Worm (Caenorhabditis elegans) whole organism, L4 larva: Measurements from ENCODE around the gene F54F12.1.
A peak's percentile ranks its signal among the peaks of the same experiment; 100 is the strongest.

Source experiments
- D1046.2 ChIP-seq: fragments of 200-800 bp; sonication (Bioruptor generic); IDR thresholded peaks from 2 replicates; pipeline ENCODE4 v1.3.6; 2022; ENCODE audit warnings: missing genetic modification characterization, missing compliant biosample characterization
- F10B5.3 ChIP-seq: sonication (generic microtip); optimal IDR thresholded peaks from 2 replicates; lab custom pipeline; 2016; ENCODE audit warnings: mild to moderate bottlenecking, missing genetic modification characterization, missing compliant biosample characterization
- F44E2.7 ChIP-seq: fragments of 200-800 bp; sonication (Bioruptor generic); IDR thresholded peaks from 2 replicates; pipeline ENCODE4 v2.1.2; 2022; ENCODE audit warnings: missing genetic modification characterization, missing compliant biosample characterization
- F49E8.2 ChIP-seq: sonication (generic microtip); optimal IDR thresholded peaks from 2 replicates; lab custom pipeline; 2016; ENCODE audit warnings: missing compliant biosample characterization, mild to moderate bottlenecking, missing genetic modification characterization, borderline replicate concordance
- Y105C5A.15 ChIP-seq: fragments of 200-800 bp; sonication (Bioruptor generic); IDR thresholded peaks from 2 replicates; pipeline ENCODE4 v1.3.6; 2022; ENCODE audit warnings: missing genetic modification characterization, missing compliant biosample characterization
- Y48G9A.11 ChIP-seq: fragments of 200-800 bp; sonication (Bioruptor generic); IDR thresholded peaks from 2 replicates; pipeline ENCODE4 v1.3.6; 2022; ENCODE audit warnings: missing genetic modification reagents, missing genetic modification characterization, missing compliant biosample characterization
- Y75B8A.6 ChIP-seq: fragments of 200-800 bp; sonication (Bioruptor generic); IDR thresholded peaks from 2 replicates; pipeline ENCODE4 v1.3.6; 2022; ENCODE audit warnings: missing genetic modification reagents, missing genetic modification characterization, missing compliant biosample characterization
- ZK546.5 ChIP-seq, 2 experiments: sonication (generic microtip); optimal IDR thresholded peaks; 2 replicates each; lab custom pipeline; 2017; ENCODE audit warnings: missing biosample characterization in 2 of 2, missing genetic modification characterization in 2 of 2
- aly-2 ChIP-seq: sonication (generic microtip); optimal IDR thresholded peaks from 2 replicates; lab custom pipeline; 2018; ENCODE audit warnings: missing biosample characterization, missing genetic modification characterization
- ama-1 ChIP-seq: fragments of 150-350 bp; optimal IDR thresholded peaks from 2 replicates; lab custom pipeline; 2014; ENCODE audit warnings: inconsistent platforms, mixed read lengths
- ceh-20 ChIP-seq: fragments of 200-800 bp; sonication (Bioruptor generic); IDR thresholded peaks from 2 replicates; pipeline ENCODE4 v1.3.6; 2022; ENCODE audit warnings: missing genetic modification reagents, missing genetic modification characterization, missing compliant biosample characterization
- ceh-62 ChIP-seq: sonication (generic microtip); optimal IDR thresholded peaks from 2 replicates; lab custom pipeline; 2017; ENCODE audit warnings: missing biosample characterization, missing genetic modification characterization
- ceh-82 ChIP-seq: sonication (generic microtip); optimal IDR thresholded peaks from 2 replicates; lab custom pipeline; 2017; ENCODE audit warnings: missing biosample characterization, missing genetic modification characterization
- cey-2 ChIP-seq: sonication (generic microtip); optimal IDR thresholded peaks from 3 replicates; lab custom pipeline; 2017; ENCODE audit warnings: missing genetic modification characterization, mild to moderate bottlenecking, missing compliant biosample characterization, antibody characterized with exemption, borderline replicate concordance; ENCODE audit not compliant: insufficient read depth
- ctbp-1 ChIP-seq: fragments of 200-800 bp; sonication (Bioruptor generic); IDR thresholded peaks from 2 replicates; pipeline ENCODE4 v1.3.6; 2022; ENCODE audit warnings: missing genetic modification reagents, missing genetic modification characterization, missing compliant biosample characterization
- daf-19 ChIP-seq: fragments of 200-800 bp; sonication (Bioruptor generic); conservative IDR thresholded peaks from 2 replicates; pipeline ENCODE4 v1.3.6; 2022; ENCODE audit warnings: missing genetic modification characterization, missing compliant biosample characterization
- daf-8 ChIP-seq: fragments of 200-800 bp; sonication (Bioruptor generic); IDR thresholded peaks from 2 replicates; pipeline ENCODE4 v1.3.6; 2022; ENCODE audit warnings: missing genetic modification characterization, missing compliant biosample characterization
- dmd-9 ChIP-seq: fragments of 200-800 bp; sonication (Bioruptor generic); IDR thresholded peaks from 2 replicates; pipeline ENCODE4 v1.3.6; 2022; ENCODE audit warnings: missing genetic modification reagents, missing genetic modification characterization, missing compliant biosample characterization
- dpl-1 ChIP-seq: fragments of 150-350 bp; optimal IDR thresholded peaks from 2 replicates; lab custom pipeline; 2014; ENCODE audit warnings: missing biosample characterization, missing genetic modification reagents, missing genetic modification characterization
- dve-1 ChIP-seq: sonication (generic microtip); optimal IDR thresholded peaks from 2 replicates; lab custom pipeline; 2017; ENCODE audit warnings: antibody characterized with exemption, mild to moderate bottlenecking, missing genetic modification characterization, missing compliant biosample characterization; ENCODE audit not compliant: insufficient read depth
- egl-43 ChIP-seq: fragments of 200-800 bp; sonication (Bioruptor generic); IDR thresholded peaks from 2 replicates; pipeline ENCODE4 v1.3.6; 2022; ENCODE audit warnings: missing genetic modification reagents, missing genetic modification characterization, missing compliant biosample characterization
- fkh-10 ChIP-seq: fragments of 150-350 bp; optimal IDR thresholded peaks from 2 replicates; lab custom pipeline; 2014; ENCODE audit warnings: missing biosample characterization, missing genetic modification reagents, missing genetic modification characterization
- fos-1 ChIP-seq: fragments of 150-350 bp; optimal IDR thresholded peaks from 2 replicates; lab custom pipeline; 2014; ENCODE audit warnings: missing biosample characterization, missing genetic modification characterization
- gei-8 ChIP-seq: fragments of 200-800 bp; sonication (Bioruptor generic); optimal IDR thresholded peaks from 2 replicates; lab custom pipeline; 2018; ENCODE audit warnings: mild to moderate bottlenecking, missing genetic modification characterization, missing compliant biosample characterization
- hlh-30 ChIP-seq: sonication (generic microtip); optimal IDR thresholded peaks from 2 replicates; lab custom pipeline; 2017; ENCODE audit warnings: antibody characterized with exemption, mild to moderate bottlenecking, missing genetic modification characterization, missing compliant biosample characterization; ENCODE audit not compliant: insufficient read depth
- hmg-1.1 ChIP-seq: fragments of 200-800 bp; sonication (Bioruptor generic); IDR thresholded peaks from 2 replicates; pipeline ENCODE4 v1.3.6; 2022; ENCODE audit warnings: missing genetic modification reagents, missing genetic modification characterization, missing compliant biosample characterization
- lim-7 ChIP-seq: fragments of 200-800 bp; sonication (Bioruptor generic); IDR thresholded peaks from 2 replicates; pipeline ENCODE4 v1.3.6; 2022; ENCODE audit warnings: missing genetic modification characterization, missing compliant biosample characterization
- lin-38 ChIP-seq: fragments of 200-800 bp; sonication (Bioruptor generic); IDR thresholded peaks from 2 replicates; pipeline ENCODE4 v1.3.6; 2022; ENCODE audit warnings: missing genetic modification reagents, missing genetic modification characterization, missing compliant biosample characterization
- madf-5 ChIP-seq, 2 experiments: fragments of 200-800 bp; sonication (Bioruptor generic); IDR thresholded peaks; 2 replicates each; pipeline ENCODE4 v1.3.6; 2022; ENCODE audit warnings: missing compliant biosample characterization in 2 of 2, missing genetic modification characterization in 2 of 2
- madf-9 ChIP-seq: fragments of 200-800 bp; sonication (Bioruptor generic); conservative IDR thresholded peaks from 2 replicates; pipeline ENCODE4 v1.3.6; 2022; ENCODE audit warnings: missing genetic modification reagents, missing genetic modification characterization, missing compliant biosample characterization
- mep-1 ChIP-seq: fragments of 150-350 bp; sonication (generic microtip); optimal IDR thresholded peaks from 3 replicates; lab custom pipeline; 2014; ENCODE audit warnings: missing biosample characterization, missing genetic modification characterization
- mxl-2 ChIP-seq: fragments of 200-800 bp; sonication (Bioruptor generic); conservative IDR thresholded peaks from 2 replicates; pipeline ENCODE4 v1.3.6; 2022; ENCODE audit warnings: missing genetic modification reagents, missing genetic modification characterization, missing compliant biosample characterization
- nhr-10 ChIP-seq: fragments of 150-350 bp; optimal IDR thresholded peaks from 2 replicates; lab custom pipeline; 2014; ENCODE audit warnings: missing biosample characterization, missing genetic modification characterization
- nhr-11 ChIP-seq: fragments of 150-350 bp; optimal IDR thresholded peaks from 2 replicates; lab custom pipeline; 2014; ENCODE audit warnings: missing biosample characterization, missing genetic modification characterization
- nhr-111 ChIP-seq: fragments of 200-800 bp; sonication (Bioruptor generic); optimal IDR thresholded peaks from 2 replicates; lab custom pipeline; 2018; ENCODE audit warnings: mild to moderate bottlenecking, missing genetic modification characterization, missing compliant biosample characterization
- nhr-28 ChIP-seq: fragments of 150-350 bp; optimal IDR thresholded peaks from 2 replicates; lab custom pipeline; 2014; ENCODE audit warnings: missing biosample characterization, missing genetic modification characterization
- nhr-41 ChIP-seq: fragments of 200-800 bp; sonication (Bioruptor generic); IDR thresholded peaks from 2 replicates; pipeline ENCODE4 v1.3.6; 2022; ENCODE audit warnings: missing genetic modification reagents, missing genetic modification characterization, missing compliant biosample characterization
- pha-4 ChIP-seq, 2 experiments: fragments of 150-350 bp in 1 of 2; fragments of 200-800 bp in 1 of 2; sonication (Bioruptor generic) in 1 of 2; IDR thresholded peaks in 1 of 2; optimal IDR thresholded peaks in 1 of 2; 2 replicates each; pipeline versions ENCODE4 v1.3.6 to Lab custom; 2014 to 2022; ENCODE audit warnings: missing genetic modification characterization in 2 of 2, missing genetic modification reagents in 2 of 2, missing biosample characterization in 1 of 2, missing compliant biosample characterization in 1 of 2
- php-3 ChIP-seq: fragments of 200-800 bp; sonication (Bioruptor generic); IDR thresholded peaks from 2 replicates; pipeline ENCODE4 v1.3.6; 2022; ENCODE audit warnings: missing genetic modification reagents, missing genetic modification characterization, missing compliant biosample characterization
- sdz-12 ChIP-seq: fragments of 200-800 bp; sonication (Bioruptor generic); optimal IDR thresholded peaks from 2 replicates; lab custom pipeline; 2018; ENCODE audit warnings: mild to moderate bottlenecking, missing genetic modification characterization, missing compliant biosample characterization
- set-16 ChIP-seq: fragments of 200-800 bp; sonication (Bioruptor generic); IDR thresholded peaks from 2 replicates; pipeline ENCODE4 v1.3.6; 2022; ENCODE audit warnings: missing genetic modification reagents, missing genetic modification characterization, missing compliant biosample characterization
- snpc-1.2 ChIP-seq: fragments of 200-800 bp; sonication (Bioruptor generic); IDR thresholded peaks from 2 replicates; pipeline ENCODE4 v1.3.6; 2022; ENCODE audit warnings: missing genetic modification reagents, missing genetic modification characterization, missing compliant biosample characterization
- spr-3 ChIP-seq: fragments of 200-800 bp; sonication (Bioruptor generic); optimal IDR thresholded peaks from 2 replicates; lab custom pipeline; 2018; ENCODE audit warnings: mild to moderate bottlenecking, missing genetic modification characterization, missing compliant biosample characterization
- tag-97 ChIP-seq: fragments of 200-800 bp; sonication (Bioruptor generic); IDR thresholded peaks from 2 replicates; pipeline ENCODE4 v1.3.6; 2022; ENCODE audit warnings: missing genetic modification characterization, missing compliant biosample characterization
- tra-1 ChIP-seq: fragments of 200-800 bp; sonication (Bioruptor generic); IDR thresholded peaks from 2 replicates; pipeline ENCODE4 v1.3.6; 2022; ENCODE audit warnings: missing genetic modification reagents, missing genetic modification characterization, missing compliant biosample characterization
- unc-130 ChIP-seq: sonication (generic microtip); optimal IDR thresholded peaks from 2 replicates; lab custom pipeline; 2016; ENCODE audit warnings: missing genetic modification reagents, missing genetic modification characterization, missing compliant biosample characterization
- zfp-2 ChIP-seq: sonication (generic microtip); optimal IDR thresholded peaks from 2 replicates; lab custom pipeline; 2016; ENCODE audit warnings: mild to moderate bottlenecking, missing genetic modification characterization, missing compliant biosample characterization
- zip-11 ChIP-seq: fragments of 200-800 bp; sonication (Bioruptor generic); IDR thresholded peaks from 2 replicates; pipeline ENCODE4 v1.3.6; 2022; ENCODE audit warnings: missing genetic modification characterization, missing compliant biosample characterization
- ztf-11 ChIP-seq: fragments of 150-350 bp; optimal IDR thresholded peaks from 2 replicates; lab custom pipeline; 2014; ENCODE audit warnings: missing biosample characterization, missing genetic modification characterization

Gene F54F12.1

ce11 chrIII:13070548-13071050, 15.4 kb upstream of the F54F12.1 start, which contains the start of gene Y39E4B.6 (continued):
- no peak for TF ChIP-seq Y105C5A.15 (GFP tag; lab: Robert Waterston, UW)
- no peak for TF ChIP-seq Y75B8A.6
- TF ChIP-seq lim-7 (GFP tag; lab: Robert Waterston, UW) = peak; percentile 62; the same call in 1 of the 2 replicates
- TF ChIP-seq F49E8.2 = no peak
- no peak for TF ChIP-seq aly-2 (tag; lab: Kevin White, UChicago)
- peak in 1 of 2 experiments; percentile 61 for TF ChIP-seq ZK546.5 (tag; optimal IDR thresholded peaks at IDR 0.05; lab: Kevin White, UChicago)
- TF ChIP-seq ctbp-1 (GFP tag; lab: Robert Waterston, UW) = peak; percentile 98
- TF ChIP-seq ztf-11 (tag; lab: Kevin White, UChicago) = no peak
- no peak for TF ChIP-seq F44E2.7 (GFP tag; lab: Robert Waterston, UW)
- TF ChIP-seq ceh-62 (tag; lab: Kevin White, UChicago) = no peak
- TF ChIP-seq dve-1 = peak; percentile 95
- no peak for TF ChIP-seq tag-97
- TF ChIP-seq spr-3 (GFP tag; lab: Kevin White, UChicago) = peak; percentile 88
- TF ChIP-seq set-16 (GFP tag; lab: Robert Waterston, UW) = peak; percentile 97
- peak; percentile 84 for TF ChIP-seq zfp-2
- TF ChIP-seq hmg-1.1 = peak; percentile 98
- TF ChIP-seq madf-5 (GFP tag; IDR thresholded peaks at IDR 0.05; lab: Robert Waterston, UW) = peak in 1 of 2 experiments; percentile 49; a peak in 1 of 4 replicates
- peak; percentile 36 for TF ChIP-seq sdz-12 (GFP tag; lab: Kevin White, UChicago)
- TF ChIP-seq hlh-30 (tag; lab: Kevin White, UChicago) = peak; percentile 94
- TF ChIP-seq lin-38 (GFP tag; lab: Robert Waterston, UW) = peak; percentile 81
- peak; percentile 81 for TF ChIP-seq nhr-10
- TF ChIP-seq egl-43 (GFP tag; lab: Robert Waterston, UW) = peak; percentile 90
- peak; percentile 76 for TF ChIP-seq gei-8 (GFP tag; lab: Kevin White, UChicago)
- TF ChIP-seq dmd-9 (GFP tag; lab: Robert Waterston, UW) = peak; percentile 86
- peak; percentile 76; the same call in 1 of the 2 replicates for TF ChIP-seq D1046.2 (GFP tag; lab: Robert Waterston, UW)
- peak; percentile 96 for TF ChIP-seq madf-9 (GFP tag; lab: Robert Waterston, UW)
- peak; percentile 98 for TF ChIP-seq mep-1 (tag; lab: Kevin White, UChicago)
- peak; percentile 97 for TF ChIP-seq ceh-20
- TF ChIP-seq daf-19 (GFP tag; lab: Robert Waterston, UW) = no peak
- TF ChIP-seq unc-130 (GFP tag; lab: Kevin White, UChicago) = peak; percentile 28
- TF ChIP-seq cey-2 (tag; lab: Kevin White, UChicago) = no peak
- peak; percentile 30; the same call in 1 of the 2 replicates for TF ChIP-seq snpc-1.2 (GFP tag; lab: Robert Waterston, UW)
- peak; percentile 77; the same call in 1 of the 2 replicates for TF ChIP-seq nhr-41 (GFP tag; lab: Robert Waterston, UW)
- TF ChIP-seq mxl-2 = peak; percentile 63; the same call in 1 of the 2 replicates
- peak; percentile 98 for TF ChIP-seq ama-1 (lab: Kevin White, UChicago)
- TF ChIP-seq tra-1 (GFP tag; lab: Robert Waterston, UW) = peak; percentile 95
- TF ChIP-seq fkh-10 (GFP tag; lab: Kevin White, UChicago) = peak; percentile 94
- 0 out of 2 replicates have a peak, but pooled peaks have one; percentile 7 for TF ChIP-seq zip-11
- no peak for TF ChIP-seq nhr-111 (GFP tag; lab: Kevin White, UChicago)
- peak; percentile 98 for TF ChIP-seq nhr-28 (tag; lab: Kevin White, UChicago)
- no peak for TF ChIP-seq fos-1 (tag; lab: Kevin White, UChicago)
- TF ChIP-seq daf-8 (GFP tag; lab: Robert Waterston, UW) = 0 out of 2 replicates have a peak, but pooled peaks have one; percentile 53
- peak; percentile 86 for TF ChIP-seq pha-4 (GFP tag; IDR thresholded peaks at IDR 0.05; lab: Robert Waterston, UW)
- TF ChIP-seq pha-4 (tag; optimal IDR thresholded peaks at IDR 0.05; lab: Kevin White, UChicago) = no peak
- no peak for TF ChIP-seq F10B5.3 (tag; lab: Kevin White, UChicago)
- TF ChIP-seq dpl-1 (GFP tag; lab: Kevin White, UChicago) = peak; percentile 75
- 0 out of 2 replicates have a peak, but pooled peaks have one; percentile 37 for TF ChIP-seq php-3 (GFP tag; lab: Robert Waterston, UW)
- no peak for TF ChIP-seq ceh-82 (tag; lab: Kevin White, UChicago)
- 0 out of 2 replicates have a peak, but pooled peaks have one; percentile 15 for TF ChIP-seq Y48G9A.11 (GFP tag; lab: Robert Waterston, UW)
- peak; percentile 96 for TF ChIP-seq nhr-11
